Fruit fly (Drosophila melanogaster): ENCODE results near the gene CG32085.
A peak's percentile ranks its signal among the peaks of the same experiment; 100 is the strongest.

The CG32085 gene

DNA sequence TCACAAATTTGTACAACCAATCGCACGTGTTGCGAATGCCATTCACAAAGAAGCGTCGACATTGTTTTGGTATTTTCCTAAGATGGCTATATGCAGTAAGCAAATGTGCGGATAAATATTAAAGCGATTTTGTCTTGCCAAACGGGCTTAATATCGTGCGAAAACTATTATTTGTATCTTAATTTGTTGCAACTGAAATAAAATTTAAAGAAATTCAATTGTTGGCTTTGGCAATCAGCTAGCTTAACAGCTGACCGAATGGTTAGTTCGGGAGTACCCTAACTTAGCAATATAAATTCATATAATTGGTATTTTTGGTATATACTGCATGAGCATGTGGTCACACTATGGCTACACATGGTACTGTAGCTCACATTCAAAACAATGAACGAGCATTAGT is 31.7 kb downstream of the CG32085 start, which contains the start of the genes RIOK1 and Polr3H (continued):
- TF ChIP-seq CG6175 (GFP tag; IDR thresholded peaks at IDR 0.05) (no peak), tx (GFP tag; optimal IDR thresholded peaks at IDR 0.05) (peak; percentile 75), zfh2 (GFP tag; optimal IDR thresholded peaks at IDR 0.05) (peak; percentile 66), CG12942 (GFP tag; optimal IDR thresholded peaks at IDR 0.05) (peak; percentile 75), tin (GFP tag; optimal IDR thresholded peaks at IDR 0.05) (peak; percentile 72), emc (GFP tag; optimal IDR thresholded peaks at IDR 0.05) (no peak), lmd (GFP tag; IDR thresholded peaks at IDR 0.05) (peak; percentile 64), Meics (GFP tag; optimal IDR thresholded peaks at IDR 0.05) (peak; percentile 64), da (GFP tag; optimal IDR thresholded peaks at IDR 0.05) (peak; percentile 11), sob (GFP tag; IDR thresholded peaks at IDR 0.05) (peak; percentile 28; the same call in 1 of the 2 replicates), ci (GFP tag; IDR thresholded peaks at IDR 0.05) (peak; percentile 65; the same call in 2 of the 3 replicates), wdn (GFP tag; IDR thresholded peaks at IDR 0.05) (0 out of 2 replicates have a peak, but pooled peaks have one; percentile 5), CG18262 (tag; optimal IDR thresholded peaks at IDR 0.05) (no peak), D19A (tag; optimal IDR thresholded peaks at IDR 0.05) (no peak), run (tag; optimal IDR thresholded peaks at IDR 0.05) (no peak), Six4 (GFP tag; optimal IDR thresholded peaks at IDR 0.05) (peak; percentile 36), dimm (GFP tag; IDR thresholded peaks at IDR 0.05) (no peak), ems (GFP tag; optimal IDR thresholded peaks at IDR 0.05) (peak; percentile 83), Hr39 (optimal IDR thresholded peaks at IDR 0.05) (no peak), CG18476 (GFP tag; optimal IDR thresholded peaks at IDR 0.05) (peak; percentile 72), CG43689 (GFP tag; IDR thresholded peaks at IDR 0.05) (no peak), Hr51 (GFP tag; optimal IDR thresholded peaks at IDR 0.05) (peak in 1 of 2 experiments; percentile 63), Oaz (GFP tag; IDR thresholded peaks at IDR 0.05) (peak; percentile 27; the same call in 1 of the 2 replicates), CG14860 (GFP tag; IDR thresholded peaks at IDR 0.05; ENCODE audit: partially characterized antibody) (no peak), CG34376 (GFP tag; optimal IDR thresholded peaks at IDR 0.05) (no peak), CG1233 (GFP tag; optimal IDR thresholded peaks at IDR 0.05) (peak; percentile 55), CG7786 (GFP tag; optimal IDR thresholded peaks at IDR 0.05) (peak; percentile 75), D (optimal IDR thresholded peaks at IDR 0.05) (no peak), D (GFP tag; optimal IDR thresholded peaks at IDR 0.05) (no peak), Ravus (GFP tag; IDR thresholded peaks at IDR 0.05) (no peak; the same call in 1 of the 2 replicates), Awh (GFP tag; IDR thresholded peaks at IDR 0.05) (no peak), Hmr (GFP tag; optimal IDR thresholded peaks at IDR 0.05) (peak; percentile 63), YL-1 (GFP tag; optimal IDR thresholded peaks at IDR 0.05) (peak; percentile 81), ATbp (GFP tag; optimal IDR thresholded peaks at IDR 0.05) (no peak), psq (GFP tag; optimal IDR thresholded peaks at IDR 0.05) (peak; percentile 10), CHES-1-like (GFP tag; optimal IDR thresholded peaks at IDR 0.05) (peak; percentile 68), CG1602 (GFP tag; optimal IDR thresholded peaks at IDR 0.05) (peak; percentile 62), vnd (GFP tag; IDR thresholded peaks at IDR 0.05; ENCODE audit: partially characterized antibody) (no peak), CG2120 (GFP tag; optimal IDR thresholded peaks at IDR 0.05) (peak; percentile 89), CG10654 (GFP tag; optimal IDR thresholded peaks at IDR 0.05) (peak; percentile 65), maf-S (GFP tag; optimal IDR thresholded peaks at IDR 0.05) (peak; percentile 49), fd64A (GFP tag; optimal IDR thresholded peaks at IDR 0.05) (no peak), CG32532 (GFP tag; IDR thresholded peaks at IDR 0.05) (peak; percentile 78), CG11695 (GFP tag; IDR thresholded peaks at IDR 0.05) (peak; percentile 59; the same call in 1 of the 3 replicates), HHEX (GFP tag; optimal IDR thresholded peaks at IDR 0.05) (no peak), Trl (optimal IDR thresholded peaks at IDR 0.05) (no peak), Trl (GFP tag; optimal IDR thresholded peaks at IDR 0.05) (peak; percentile 59), CG4730 (GFP tag; IDR thresholded peaks at IDR 0.05) (peak; percentile 23; the same call in 1 of the 2 replicates), CG1647 (GFP tag; optimal IDR thresholded peaks at IDR 0.05) (peak; percentile 43), CG17359 (tag; optimal IDR thresholded peaks at IDR 0.05) (no peak), CG30020 (tag; optimal IDR thresholded peaks at IDR 0.05) (no peak), esg (GFP tag; conservative IDR thresholded peaks at IDR 0.05) (peak; percentile 49; the same call in 1 of the 2 replicates), Taf1 (GFP tag; IDR thresholded peaks at IDR 0.05) (no peak)

Measured in whole organism, embryonic.